Worm (Caenorhabditis elegans) whole organism, late embryonic: ENCODE measurements around the gene chil-15.

Source experiments
- C08G9.2 ChIP-seq: sonication (generic microtip); optimal IDR thresholded peaks from 2 replicates; lab custom pipeline; 2016; ENCODE audit warnings: mild to moderate bottlenecking, missing genetic modification characterization, moderate library complexity, missing compliant biosample characterization
- ama-1 ChIP-seq: fragments of 150-350 bp; optimal IDR thresholded peaks from 2 replicates; lab custom pipeline; 2014
- ceh-18 ChIP-seq: sonication (generic microtip); optimal IDR thresholded peaks from 2 replicates; lab custom pipeline; 2016; ENCODE audit warnings: missing genetic modification characterization, missing compliant biosample characterization
- ceh-31 ChIP-seq: sonication (generic microtip); optimal IDR thresholded peaks from 2 replicates; lab custom pipeline; 2016; ENCODE audit warnings: missing genetic modification characterization, missing compliant biosample characterization
- ceh-9 ChIP-seq: sonication (generic microtip); optimal IDR thresholded peaks from 2 replicates; lab custom pipeline; 2016; ENCODE audit warnings: mild to moderate bottlenecking, missing genetic modification characterization, inconsistent platforms, missing compliant biosample characterization
- dmd-4 ChIP-seq: sonication (generic microtip); optimal IDR thresholded peaks from 2 replicates; lab custom pipeline; 2016; ENCODE audit warnings: borderline replicate concordance, missing genetic modification characterization, missing compliant biosample characterization
- dve-1 ChIP-seq: sonication (generic microtip); optimal IDR thresholded peaks from 2 replicates; lab custom pipeline; 2017; ENCODE audit warnings: antibody characterized with exemption, mild to moderate bottlenecking, missing genetic modification characterization, missing compliant biosample characterization
- elt-2 ChIP-seq: sonication (generic microtip); optimal IDR thresholded peaks from 2 replicates; lab custom pipeline; 2016; ENCODE audit warnings: missing genetic modification reagents, missing genetic modification characterization, missing compliant biosample characterization
- elt-4 ChIP-seq: sonication (generic microtip); optimal IDR thresholded peaks from 2 replicates; lab custom pipeline; 2016; ENCODE audit warnings: missing genetic modification characterization, missing compliant biosample characterization
- hlh-13 ChIP-seq: fragments of 200-800 bp; sonication (Bioruptor generic); optimal IDR thresholded peaks from 2 replicates; lab custom pipeline; 2018; ENCODE audit warnings: mild to moderate bottlenecking, missing genetic modification characterization, missing compliant biosample characterization
- nhr-232 ChIP-seq: sonication (generic microtip); optimal IDR thresholded peaks from 2 replicates; lab custom pipeline; 2016; ENCODE audit warnings: missing genetic modification characterization, missing compliant biosample characterization
- pqm-1 ChIP-seq: sonication (generic microtip); optimal IDR thresholded peaks from 2 replicates; lab custom pipeline; 2016; ENCODE audit warnings: missing genetic modification characterization, missing compliant biosample characterization
- unc-86 ChIP-seq: sonication (generic microtip); optimal IDR thresholded peaks from 2 replicates; lab custom pipeline; 2016; ENCODE audit warnings: missing genetic modification characterization, missing compliant biosample characterization
- zip-5 ChIP-seq: sonication (generic microtip); optimal IDR thresholded peaks from 2 replicates; lab custom pipeline; 2016; ENCODE audit warnings: missing genetic modification characterization, missing compliant biosample characterization

DNA sequence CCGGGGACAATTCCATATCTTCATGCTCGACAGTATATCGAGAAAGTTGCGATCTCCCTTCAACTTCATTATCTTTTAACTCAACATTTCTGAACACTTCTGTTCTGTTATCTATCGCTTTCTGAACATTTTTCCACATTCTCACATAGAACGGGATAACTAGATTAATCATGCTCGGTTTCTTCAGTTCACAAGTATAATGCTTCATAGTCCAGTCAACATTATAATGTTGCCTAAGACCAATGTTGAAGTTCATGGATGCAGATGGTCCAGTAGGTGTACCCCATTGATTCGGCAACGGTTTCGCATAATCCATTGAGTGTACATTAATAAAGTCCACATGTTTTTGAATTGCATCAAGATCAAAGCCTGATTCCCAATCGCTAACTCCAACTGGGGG lies 4.6 kb downstream of the chil-15 start:
- no peak for TF ChIP-seq ceh-18 (tag; lab: Kevin White, UChicago)
- no peak for TF ChIP-seq zip-5 (tag; lab: Kevin White, UChicago)
- no peak for TF ChIP-seq unc-86 (tag; lab: Kevin White, UChicago)
- no peak for TF ChIP-seq ceh-9
- no peak for TF ChIP-seq pqm-1 (tag; lab: Kevin White, UChicago)
- no peak for TF ChIP-seq elt-4 (tag; lab: Kevin White, UChicago)
- no peak for TF ChIP-seq dmd-4
- no peak for TF ChIP-seq dve-1
- no peak for TF ChIP-seq nhr-232 (tag; lab: Kevin White, UChicago)
- no peak for TF ChIP-seq elt-2
- TF ChIP-seq ceh-31 (tag; lab: Kevin White, UChicago), result no peak
- TF ChIP-seq ama-1 (lab: Kevin White, UChicago), result no peak
- no peak for TF ChIP-seq hlh-13 (GFP tag; lab: Kevin White, UChicago)
- no peak for TF ChIP-seq C08G9.2
